Worm (Caenorhabditis elegans): ENCODE results near the gene F56A8.8.

Gene F56A8.8

DNA sequence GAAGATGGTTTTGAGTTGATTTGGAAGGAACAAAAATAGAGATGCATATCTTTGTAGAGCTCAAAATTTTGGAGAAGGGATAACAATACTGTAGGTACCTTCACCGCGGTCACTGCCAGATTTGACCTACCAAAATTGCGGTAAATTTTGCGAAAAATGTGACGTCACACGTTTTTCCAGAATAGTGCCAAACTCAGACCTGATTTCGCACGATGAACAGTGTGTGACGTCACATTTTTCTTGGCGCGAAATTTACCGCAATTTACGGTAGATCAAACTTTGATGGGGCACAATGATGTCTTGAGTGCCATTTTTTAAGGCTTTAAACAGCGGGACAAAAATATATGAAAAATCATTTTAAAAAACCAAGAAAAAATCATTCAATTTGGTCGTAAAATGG, 43.4 kb downstream of the F56A8.8 start:
- TF ChIP-seq unc-42 (tag; optimal IDR thresholded peaks at IDR 0.05): no peak
- TF ChIP-seq dmd-4 (tag; optimal IDR thresholded peaks at IDR 0.05; ENCODE audit: borderline replicate concordance): no peak
- TF ChIP-seq K09A11.1 (tag; optimal IDR thresholded peaks at IDR 0.05; ENCODE audit: insufficient read depth): no peak
- TF ChIP-seq mec-3 (tag; optimal IDR thresholded peaks at IDR 0.05; ENCODE audit: borderline replicate concordance): no peak
- no peak for TF ChIP-seq unc-86 (tag; optimal IDR thresholded peaks at IDR 0.05)

DNA sequence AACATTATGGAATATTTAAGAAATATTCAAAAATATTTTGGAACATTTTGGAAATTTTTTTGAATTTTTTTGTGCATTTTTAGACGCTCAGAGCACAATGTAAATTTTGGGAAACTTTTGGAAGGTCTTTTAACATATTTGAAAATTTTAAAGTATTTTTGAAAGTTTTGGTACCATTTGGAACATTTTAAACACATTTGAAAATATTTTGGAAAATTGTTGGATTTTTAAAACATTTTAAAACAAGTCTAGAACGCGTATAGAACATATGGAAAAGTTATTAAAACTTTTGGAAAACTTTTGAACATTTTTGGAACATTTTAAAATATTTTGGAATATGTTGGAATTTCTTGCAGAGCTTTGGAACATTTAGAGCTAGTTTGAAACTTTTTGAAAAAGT, 48.2 kb downstream of the F56A8.8 start, which contains the start of gene sdz-20:
Gene sdz-20 (plus strand): TSS at position 301 of the 400 bp plus-strand sequence.
- TF ChIP-seq ceh-18 (tag; optimal IDR thresholded peaks at IDR 0.05): no peak
- no peak for TF ChIP-seq fkh-10 (GFP tag; optimal IDR thresholded peaks at IDR 0.05)
- TF ChIP-seq elt-2 (tag; optimal IDR thresholded peaks at IDR 0.05): no peak
- TF ChIP-seq K02D7.2 (tag; optimal IDR thresholded peaks at IDR 0.05): no peak

All from whole organism, late embryonic.